Worm (Caenorhabditis elegans): Measurements from ENCODE around the gene spat-2.

- TF ChIP-seq zag-1 (tag; optimal IDR thresholded peaks at IDR 0.05) (no peak), mdl-1 (tag; optimal IDR thresholded peaks at IDR 0.05) (no peak), nhr-129 (tag; optimal IDR thresholded peaks at IDR 0.05) (no peak), unc-39 (tag; optimal IDR thresholded peaks at IDR 0.05) (no peak), aly-2 (tag; optimal IDR thresholded peaks at IDR 0.05) (no peak), ama-1 (optimal IDR thresholded peaks at IDR 0.05) (no peak)
Observed at ce11 chrIII:11064576-11064975, 27.8 kb downstream of the spat-2 start.
